Worm (Caenorhabditis elegans) whole organism, L3 larva: ENCODE results near the gene H40L08.8.

Experiments
- R02D3.7 ChIP-seq: fragments of 150-350 bp; optimal IDR thresholded peaks from 2 replicates; lab custom pipeline; 2014; ENCODE audit warnings: missing biosample characterization, missing genetic modification characterization
- ceh-16 ChIP-seq: sonication (generic microtip); optimal IDR thresholded peaks from 2 replicates; lab custom pipeline; 2017; ENCODE audit warnings: missing biosample characterization, missing genetic modification characterization
- ceh-28 ChIP-seq: fragments of 150-350 bp; optimal IDR thresholded peaks from 2 replicates; lab custom pipeline; 2014; ENCODE audit warnings: missing biosample characterization, missing genetic modification reagents, missing genetic modification characterization
- ceh-82 ChIP-seq: fragments of 150-350 bp; optimal IDR thresholded peaks from 2 replicates; lab custom pipeline; 2014; ENCODE audit warnings: missing biosample characterization, missing genetic modification characterization
- ceh-9 ChIP-seq: sonication (generic microtip); optimal IDR thresholded peaks from 2 replicates; lab custom pipeline; 2018; ENCODE audit warnings: missing biosample characterization, missing genetic modification characterization
- egl-5 ChIP-seq: fragments of 150-350 bp; optimal IDR thresholded peaks from 2 replicates; lab custom pipeline; 2017; ENCODE audit warnings: missing biosample characterization, missing genetic modification reagents, missing genetic modification characterization, inconsistent platforms
- elt-1 ChIP-seq: fragments of 150-350 bp; optimal IDR thresholded peaks from 2 replicates; lab custom pipeline; 2014; ENCODE audit warnings: missing biosample characterization, missing genetic modification characterization
- elt-2 ChIP-seq: sonication (generic microtip); optimal IDR thresholded peaks from 2 replicates; lab custom pipeline; 2016; ENCODE audit warnings: missing genetic modification reagents, mild to moderate bottlenecking, missing genetic modification characterization, missing compliant biosample characterization
- elt-3 ChIP-seq, 3 experiments: fragments of 150-350 bp in 1 of 3; sonication (generic microtip) in 2 of 3; optimal IDR thresholded peaks; 2 replicates in 2 of 3; 4 replicates in 1 of 3; lab custom pipeline; 2014 to 2017; ENCODE audit warnings: missing biosample characterization in 3 of 3, missing genetic modification characterization in 3 of 3
- eor-1 ChIP-seq, 2 experiments: fragments of 150-350 bp; optimal IDR thresholded peaks; 2 replicates each; lab custom pipeline; 2014 to 2018; ENCODE audit warnings: missing biosample characterization in 2 of 2, missing genetic modification characterization in 2 of 2
- fkh-10 ChIP-seq: sonication (generic microtip); optimal IDR thresholded peaks from 2 replicates; lab custom pipeline; 2017; ENCODE audit warnings: missing biosample characterization, missing genetic modification reagents, missing genetic modification characterization
- fkh-2 ChIP-seq: fragments of 150-350 bp; optimal IDR thresholded peaks from 2 replicates; lab custom pipeline; 2014; ENCODE audit warnings: missing biosample characterization, missing genetic modification reagents, missing genetic modification characterization
- fos-1 ChIP-seq: fragments of 150-350 bp; optimal IDR thresholded peaks from 2 replicates; lab custom pipeline; 2014; ENCODE audit warnings: missing biosample characterization, missing genetic modification characterization
- jun-1 ChIP-seq: fragments of 150-350 bp; optimal IDR thresholded peaks from 2 replicates; lab custom pipeline; 2014; ENCODE audit warnings: missing biosample characterization, missing genetic modification reagents, missing genetic modification characterization
- lin-15B ChIP-seq: fragments of 150-350 bp; optimal IDR thresholded peaks from 2 replicates; lab custom pipeline; 2014; ENCODE audit warnings: missing biosample characterization, missing genetic modification characterization
- lin-39 ChIP-seq: fragments of 150-350 bp; optimal IDR thresholded peaks from 2 replicates; lab custom pipeline; 2018; ENCODE audit warnings: missing biosample characterization, missing genetic modification reagents, missing genetic modification characterization
- lsy-12 ChIP-seq: sonication (generic microtip); optimal IDR thresholded peaks from 2 replicates; lab custom pipeline; 2016; ENCODE audit warnings: mild to moderate bottlenecking, missing genetic modification characterization, missing compliant biosample characterization
- mml-1 ChIP-seq: fragments of 150-350 bp; sonication (generic microtip); optimal IDR thresholded peaks from 3 replicates; lab custom pipeline; 2014; ENCODE audit warnings: missing biosample characterization, missing genetic modification characterization
- nfya-1 ChIP-seq: sonication (generic microtip); optimal IDR thresholded peaks from 2 replicates; lab custom pipeline; 2017; ENCODE audit warnings: missing genetic modification characterization, mild to moderate bottlenecking, missing compliant biosample characterization, antibody characterized with exemption, moderate library complexity; ENCODE audit not compliant: insufficient read depth
- nhr-11 ChIP-seq: fragments of 150-350 bp; optimal IDR thresholded peaks from 2 replicates; lab custom pipeline; 2014; ENCODE audit warnings: missing biosample characterization, missing genetic modification characterization
- nhr-23 ChIP-seq: fragments of 150-350 bp; optimal IDR thresholded peaks from 2 replicates; lab custom pipeline; 2014; ENCODE audit warnings: missing biosample characterization, missing genetic modification reagents, missing genetic modification characterization
- nhr-237 ChIP-seq: fragments of 150-350 bp; optimal IDR thresholded peaks from 2 replicates; lab custom pipeline; 2014; ENCODE audit warnings: missing biosample characterization, missing genetic modification characterization
- nhr-25 ChIP-seq: sonication (generic microtip); optimal IDR thresholded peaks from 2 replicates; lab custom pipeline; 2017; ENCODE audit warnings: missing biosample characterization, missing genetic modification characterization
- nhr-43 ChIP-seq: sonication (generic microtip); optimal IDR thresholded peaks from 2 replicates; lab custom pipeline; 2016; ENCODE audit warnings: mild to moderate bottlenecking, missing genetic modification characterization, missing compliant biosample characterization; ENCODE audit not compliant: poor library complexity, severe bottlenecking
- nhr-67 ChIP-seq: fragments of 150-350 bp; optimal IDR thresholded peaks from 2 replicates; lab custom pipeline; 2014; ENCODE audit warnings: missing biosample characterization, missing genetic modification characterization
- nhr-76 ChIP-seq: fragments of 150-350 bp; sonication (generic microtip); optimal IDR thresholded peaks from 5 replicates; lab custom pipeline; 2014; ENCODE audit warnings: missing biosample characterization, missing genetic modification characterization
- nhr-77 ChIP-seq: fragments of 150-350 bp; optimal IDR thresholded peaks from 2 replicates; lab custom pipeline; 2014; ENCODE audit warnings: missing biosample characterization, missing genetic modification characterization
- sea-2 ChIP-seq: fragments of 150-350 bp; sonication (generic microtip); optimal IDR thresholded peaks from 4 replicates; lab custom pipeline; 2014; ENCODE audit warnings: missing biosample characterization, missing genetic modification reagents, missing genetic modification characterization
- snpc-4 ChIP-seq: fragments of 150-350 bp; optimal IDR thresholded peaks from 2 replicates; lab custom pipeline; 2014; ENCODE audit warnings: missing biosample characterization, missing genetic modification characterization
- tbx-2 ChIP-seq: sonication (generic microtip); optimal IDR thresholded peaks from 2 replicates; lab custom pipeline; 2016; ENCODE audit warnings: mild to moderate bottlenecking, missing genetic modification characterization, missing compliant biosample characterization
- zag-1 ChIP-seq: fragments of 150-350 bp; optimal IDR thresholded peaks from 2 replicates; lab custom pipeline; 2014; ENCODE audit warnings: missing biosample characterization, missing genetic modification characterization
- ztf-11 ChIP-seq: fragments of 150-350 bp; optimal IDR thresholded peaks from 2 replicates; lab custom pipeline; 2014; ENCODE audit warnings: missing biosample characterization, missing genetic modification characterization
- ztf-4 ChIP-seq: fragments of 150-350 bp; optimal IDR thresholded peaks from 2 replicates; lab custom pipeline; 2014; ENCODE audit warnings: missing biosample characterization, missing genetic modification characterization

H40L08.8 gene

DNA sequence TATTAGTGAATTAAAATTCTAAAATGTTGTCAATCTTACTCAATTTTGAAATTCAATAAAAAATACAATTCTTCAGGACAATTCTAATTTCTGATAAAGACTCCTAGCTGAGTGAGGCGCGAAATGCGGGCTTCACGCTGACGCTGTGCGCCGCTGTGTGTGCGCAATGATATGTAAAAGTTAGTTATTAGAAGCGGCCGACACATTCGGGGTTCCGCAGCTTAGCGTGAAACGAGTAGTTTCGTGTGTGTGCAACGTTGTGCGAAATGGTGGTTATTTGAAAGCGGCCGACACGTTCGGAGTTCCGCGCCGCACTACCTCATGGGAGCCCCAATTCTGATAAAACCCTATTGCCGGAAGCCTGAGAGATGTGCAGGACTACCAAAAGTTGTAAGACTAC is 2.3 kb downstream of the H40L08.8 start:
- TF ChIP-seq nhr-76 (tag; lab: Kevin White, UChicago) (no peak), elt-2 (tag; lab: Kevin White, UChicago) (no peak), nhr-77 (no peak), nhr-237 (no peak)

DNA sequence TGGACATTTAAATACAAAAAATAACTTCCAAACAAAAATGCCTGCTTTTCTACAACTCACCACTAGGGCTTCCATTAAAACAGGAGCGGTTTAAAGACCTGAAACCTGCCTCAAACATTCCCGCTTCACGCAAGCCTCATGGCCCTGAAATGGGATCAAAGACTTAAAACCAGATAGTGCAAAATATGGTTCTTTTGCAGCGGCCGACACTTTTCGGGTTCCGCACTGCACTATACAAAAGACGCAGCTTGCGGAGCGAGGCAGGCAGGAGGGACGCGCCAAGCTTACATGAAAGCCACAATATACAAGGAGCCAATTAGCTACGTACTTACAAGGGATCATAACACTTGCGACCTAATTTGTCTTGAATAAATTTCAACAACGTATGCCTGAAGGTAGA is 4.0 kb downstream of the H40L08.8 start:
- TF ChIP-seq snpc-4 (tag; lab: Kevin White, UChicago), result peak; percentile 2
- no peak for TF ChIP-seq ceh-16

DNA sequence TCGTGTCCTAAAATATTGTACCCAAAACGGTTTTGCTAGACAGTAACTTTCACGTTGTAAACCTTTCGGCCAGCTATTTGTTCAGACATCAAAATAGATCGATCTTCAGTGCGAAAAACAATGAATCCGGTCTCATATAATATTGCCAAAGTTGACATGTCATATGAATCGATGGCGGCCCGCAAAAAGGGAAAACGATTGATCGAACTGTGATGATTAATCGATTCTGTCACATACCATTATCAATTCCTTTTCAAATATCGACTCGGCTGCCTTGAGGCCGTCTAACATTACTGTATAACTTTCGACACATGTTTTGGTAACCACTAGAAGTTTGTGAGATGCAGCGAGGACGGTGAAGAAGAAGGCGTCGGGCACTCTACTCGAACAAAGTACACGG is 4.6 kb downstream of the H40L08.8 start:
- no peak for TF ChIP-seq ceh-9 (tag; lab: Kevin White, UChicago)
- no peak for TF ChIP-seq elt-1
- TF ChIP-seq lin-39 (tag; lab: Kevin White, UChicago), result no peak
- TF ChIP-seq nhr-11 (tag; lab: Kevin White, UChicago), result no peak
- no peak for TF ChIP-seq mml-1
- TF ChIP-seq fkh-10 (GFP tag; lab: Kevin White, UChicago), result no peak
- peak; percentile 52 for TF ChIP-seq nhr-43 (tag; lab: Kevin White, UChicago)
- peak; percentile 60 for TF ChIP-seq nhr-25 (tag; lab: Kevin White, UChicago)
- no peak for TF ChIP-seq eor-1 (tag; optimal IDR thresholded peaks at IDR 0.05; lab: Kevin White, UChicago)
- no peak for TF ChIP-seq lsy-12
- no peak for TF ChIP-seq egl-5 (tag; lab: Kevin White, UChicago)
- TF ChIP-seq nhr-23 (tag; lab: Kevin White, UChicago), result peak; percentile 65
- TF ChIP-seq fos-1, result no peak
- no peak for TF ChIP-seq fkh-2 (tag; lab: Kevin White, UChicago)
- TF ChIP-seq nhr-67 (tag; lab: Kevin White, UChicago), result no peak
- TF ChIP-seq ceh-28 (tag; lab: Kevin White, UChicago), result peak; percentile 69
- TF ChIP-seq, all 47 proteins: peak for 4

DNA sequence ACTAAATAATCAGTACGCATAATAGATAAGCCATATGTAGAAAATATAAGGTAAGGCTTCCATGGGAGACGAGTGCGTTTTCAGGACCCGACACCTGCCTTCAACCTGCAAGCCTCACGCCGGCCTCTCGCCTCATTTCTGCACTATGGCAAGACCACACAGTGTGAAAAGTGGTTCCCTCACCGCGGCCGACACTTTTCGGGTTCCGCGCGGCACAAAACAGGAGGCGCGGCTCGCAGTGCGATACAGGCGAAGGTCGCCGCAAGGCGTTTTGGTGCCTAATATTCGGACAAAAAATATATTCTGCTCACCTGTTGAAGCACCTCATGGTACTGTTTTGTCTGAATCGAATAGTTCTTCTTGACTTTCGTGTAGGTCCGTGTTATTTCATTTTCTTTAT is 7.3 kb downstream of the H40L08.8 start:
- no peak for TF ChIP-seq nhr-23 (tag; lab: Kevin White, UChicago)
- no peak for TF ChIP-seq ztf-4
- TF ChIP-seq nfya-1 (tag; lab: Kevin White, UChicago), result no peak
- no peak for TF ChIP-seq ztf-11
- no peak for TF ChIP-seq sea-2 (GFP tag; lab: Kevin White, UChicago)
- no peak for TF ChIP-seq ceh-82 (tag; lab: Kevin White, UChicago)
- TF ChIP-seq nhr-43 (tag; lab: Kevin White, UChicago), result no peak
- no peak for TF ChIP-seq R02D3.7
- TF ChIP-seq zag-1 (tag; lab: Kevin White, UChicago), result no peak
- TF ChIP-seq fkh-2 (tag; lab: Kevin White, UChicago), result no peak
- no peak for TF ChIP-seq nhr-25 (tag; lab: Kevin White, UChicago)
- no peak for TF ChIP-seq tbx-2
- TF ChIP-seq lin-15B (tag; lab: Kevin White, UChicago), result no peak
- no peak for TF ChIP-seq jun-1 (tag; lab: Kevin White, UChicago)
- no peak for TF ChIP-seq ceh-16

DNA sequence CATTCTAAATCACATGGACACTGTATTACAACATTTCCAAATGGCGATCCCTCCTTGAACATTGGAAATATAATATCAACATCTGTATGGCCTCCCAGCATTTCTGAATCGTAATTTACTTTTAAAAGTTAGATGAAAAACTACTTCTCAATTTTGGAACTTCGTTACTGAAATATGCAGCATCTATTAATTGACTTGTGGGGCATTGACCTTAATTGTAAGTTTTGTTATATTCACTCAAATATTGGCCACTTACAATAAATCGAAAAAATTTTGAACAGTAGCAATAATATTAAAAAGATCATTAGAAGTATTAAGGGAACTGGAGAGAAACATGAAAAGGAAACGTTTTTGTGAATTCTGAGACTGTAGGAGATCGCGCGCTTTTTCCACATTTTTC is 8.2 kb downstream of the H40L08.8 start, which contains the start of gene mam-6:
Gene mam-6, minus strand, starts transcription at position 101 of the 400 bp plus-strand sequence.
- TF ChIP-seq lin-39 (tag; lab: Kevin White, UChicago) (no peak), nhr-11 (tag; lab: Kevin White, UChicago) (no peak)

DNA sequence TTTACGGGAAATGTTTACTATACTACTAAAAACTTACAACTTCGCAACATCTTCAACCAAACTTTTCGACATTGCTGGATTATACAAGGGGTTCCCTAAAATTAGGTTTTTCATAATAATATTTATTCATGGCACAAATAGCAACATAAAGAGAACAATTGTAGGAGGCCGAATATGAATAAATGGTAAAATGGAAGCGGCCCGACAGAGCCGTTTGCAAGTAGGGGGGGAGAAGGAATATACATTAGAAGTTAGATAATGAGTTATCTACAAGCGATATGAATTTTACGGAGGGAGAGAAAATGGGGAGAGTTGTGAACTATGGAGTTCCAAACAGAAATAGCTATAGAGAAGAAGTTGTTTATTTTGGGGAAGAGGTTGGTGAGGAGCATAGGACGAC is 17.1 kb downstream of the H40L08.8 start, which contains the start of gene fbxa-96:
Gene fbxa-96, minus strand, starts transcription at position 101 of the 400 bp plus-strand sequence.
- TF ChIP-seq ztf-4, result no peak
- no peak for TF ChIP-seq lin-39 (tag; lab: Kevin White, UChicago)
- TF ChIP-seq elt-3 (tag; optimal IDR thresholded peaks at IDR 0.05; lab: Kevin White, UChicago), result no peak
- no peak for TF ChIP-seq fkh-2 (tag; lab: Kevin White, UChicago)
